Worm (Caenorhabditis elegans) whole organism, L2 larva: Measurements from ENCODE around the gene gnrr-2.

Experiments used
- Y55F3AM.14 ChIP-seq: fragments of 200-800 bp; sonication (Bioruptor generic); optimal IDR thresholded peaks from 2 replicates; lab custom pipeline; 2018; ENCODE audit warnings: mild to moderate bottlenecking, missing genetic modification characterization, missing compliant biosample characterization
- alr-1 ChIP-seq: fragments of 150-350 bp; optimal IDR thresholded peaks from 2 replicates; lab custom pipeline; 2014; ENCODE audit warnings: missing biosample characterization, missing genetic modification characterization
- aly-2 ChIP-seq: fragments of 150-350 bp; optimal IDR thresholded peaks from 2 replicates; lab custom pipeline; 2014; ENCODE audit warnings: missing biosample characterization, missing genetic modification characterization
- elt-3 ChIP-seq: sonication (generic microtip); optimal IDR thresholded peaks from 2 replicates; lab custom pipeline; 2017; ENCODE audit warnings: missing biosample characterization, missing genetic modification characterization
- fos-1 ChIP-seq: fragments of 150-350 bp; optimal IDR thresholded peaks from 2 replicates; lab custom pipeline; 2014; ENCODE audit warnings: missing biosample characterization, missing genetic modification characterization
- nhr-21 ChIP-seq: fragments of 150-350 bp; optimal IDR thresholded peaks from 2 replicates; lab custom pipeline; 2014; ENCODE audit warnings: missing biosample characterization, missing genetic modification characterization
- nhr-25 ChIP-seq: fragments of 150-350 bp; sonication (generic microtip); optimal IDR thresholded peaks from 3 replicates; lab custom pipeline; 2014; ENCODE audit warnings: missing biosample characterization, missing genetic modification characterization
- unc-39 ChIP-seq: fragments of 150-350 bp; optimal IDR thresholded peaks from 2 replicates; lab custom pipeline; 2014; ENCODE audit warnings: missing biosample characterization, missing genetic modification characterization
- zag-1 ChIP-seq: fragments of 150-350 bp; optimal IDR thresholded peaks from 2 replicates; lab custom pipeline; 2014; ENCODE audit warnings: missing biosample characterization, missing genetic modification characterization
- ztf-4 ChIP-seq: fragments of 150-350 bp; optimal IDR thresholded peaks from 2 replicates; lab custom pipeline; 2014; ENCODE audit warnings: missing biosample characterization, missing genetic modification characterization

DNA sequence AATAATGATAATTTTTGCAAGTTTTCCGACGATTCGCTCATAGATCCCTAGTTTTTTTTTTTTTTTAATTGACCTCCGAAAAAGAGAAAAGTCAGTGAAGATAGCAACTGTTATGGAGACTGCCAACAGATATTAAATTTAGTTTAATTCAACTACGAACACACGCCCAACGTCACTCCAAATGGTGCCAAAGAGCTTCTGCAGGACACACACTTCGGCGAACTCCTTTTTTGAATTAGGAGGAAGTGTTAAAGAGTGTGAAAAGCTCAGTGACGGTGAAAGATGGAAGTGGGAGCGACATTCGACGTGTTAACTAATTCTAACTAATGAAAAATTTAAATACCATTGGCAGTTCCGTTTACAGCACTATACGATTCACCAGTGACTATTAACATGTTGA, 3.1 kb downstream of the gnrr-2 start:
- TF ChIP-seq ztf-4 (no peak), zag-1 (tag; lab: Kevin White, UChicago) (no peak), unc-39 (no peak), alr-1 (tag; lab: Kevin White, UChicago) (no peak), fos-1 (tag; lab: Kevin White, UChicago) (no peak), elt-3 (tag; lab: Kevin White, UChicago) (no peak), nhr-25 (no peak), Y55F3AM.14 (GFP tag; lab: Kevin White, UChicago) (no peak), nhr-21 (tag; lab: Kevin White, UChicago) (no peak), aly-2 (tag; lab: Kevin White, UChicago) (no peak)
